Fruit fly (Drosophila melanogaster): Measurements from ENCODE around the gene fws.

DNA sequence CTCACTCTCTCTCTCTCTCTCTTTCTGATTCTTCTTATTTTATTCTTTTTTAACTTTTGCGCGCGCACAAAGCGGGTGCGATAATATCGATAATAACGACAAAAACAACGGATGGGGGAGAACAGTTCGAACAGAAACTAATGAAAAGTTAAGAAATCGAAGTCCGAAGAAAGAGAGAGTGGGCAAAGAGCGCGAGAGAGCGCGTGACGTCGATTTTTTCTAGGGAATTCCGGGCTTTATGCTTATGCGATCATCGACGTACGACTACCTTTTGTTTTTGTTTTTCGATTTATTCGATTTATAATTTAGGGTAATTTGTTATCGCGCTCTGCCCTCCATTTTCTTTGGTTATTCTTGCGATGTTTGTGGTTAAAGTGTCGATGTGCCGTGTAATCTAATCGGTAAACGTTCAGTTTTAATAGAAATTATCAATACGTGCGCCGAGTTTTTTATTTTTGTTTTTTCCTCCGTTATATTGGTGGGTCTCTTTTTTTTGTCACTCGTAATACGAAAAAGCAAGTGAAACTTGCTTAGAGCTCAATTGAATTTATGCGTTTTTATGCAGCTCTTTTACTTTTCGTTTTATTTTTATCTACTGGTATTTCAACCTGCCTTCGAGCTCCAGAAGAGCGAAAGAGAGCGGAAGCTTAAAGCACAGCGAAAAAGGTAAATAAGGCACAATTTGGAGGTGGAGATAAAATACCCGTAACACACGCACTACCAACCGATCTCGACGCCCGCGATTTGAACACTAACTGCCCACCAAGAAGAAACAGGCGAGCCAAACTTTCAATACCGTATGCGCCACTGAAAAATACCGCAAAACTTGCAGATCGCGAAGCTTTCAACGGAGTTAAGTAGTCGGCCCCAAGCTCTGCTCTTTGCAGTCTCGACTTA is 31.0 kb downstream of the fws start, which contains the start of gene dl:
- peak; percentile 85 for TF ChIP-seq dl (GFP tag; optimal IDR thresholded peaks at IDR 0.05; ENCODE audit: insufficient read depth in 1 of 2, partially characterized antibody in 2 of 2)
- TF ChIP-seq CrebA (GFP tag; optimal IDR thresholded peaks at IDR 0.05; ENCODE audit: borderline replicate concordance): peak; percentile 33
- TF ChIP-seq Dfd (GFP tag; optimal IDR thresholded peaks at IDR 0.05): no peak
- TF ChIP-seq pan (optimal IDR thresholded peaks at IDR 0.05): no peak

Measured in whole organism, wandering third instar larva.